Worm (Caenorhabditis elegans) whole organism, late embryonic: ENCODE measurements around the gene pax-1.

ENCODE experiments used
- F13H6.1 ChIP-seq: sonication (generic microtip); optimal IDR thresholded peaks from 2 replicates; lab custom pipeline; 2016; ENCODE audit warnings: missing genetic modification characterization, missing compliant biosample characterization
- Y22D7AL.16 ChIP-seq: sonication (generic microtip); optimal IDR thresholded peaks from 2 replicates; lab custom pipeline; 2016; ENCODE audit warnings: missing genetic modification characterization, missing compliant biosample characterization
- ceh-45 ChIP-seq: fragments of 200-800 bp; sonication (Bioruptor generic); IDR thresholded peaks from 2 replicates; pipeline ENCODE4 v1.3.6; 2022; ENCODE audit warnings: missing genetic modification reagents, missing genetic modification characterization, missing compliant biosample characterization
- ceh-48 ChIP-seq: sonication (generic microtip); optimal IDR thresholded peaks from 2 replicates; lab custom pipeline; 2016; ENCODE audit warnings: missing genetic modification characterization, inconsistent platforms, missing compliant biosample characterization
- ceh-9 ChIP-seq: sonication (generic microtip); optimal IDR thresholded peaks from 2 replicates; lab custom pipeline; 2016; ENCODE audit warnings: mild to moderate bottlenecking, missing genetic modification characterization, inconsistent platforms, missing compliant biosample characterization
- dve-1 ChIP-seq: sonication (generic microtip); optimal IDR thresholded peaks from 2 replicates; lab custom pipeline; 2017; ENCODE audit warnings: antibody characterized with exemption, mild to moderate bottlenecking, missing genetic modification characterization, missing compliant biosample characterization
- fkh-10 ChIP-seq: fragments of 150-350 bp; optimal IDR thresholded peaks from 2 replicates; lab custom pipeline; 2014; ENCODE audit warnings: missing biosample characterization, missing genetic modification reagents, missing genetic modification characterization
- nhr-11 ChIP-seq: fragments of 150-350 bp; optimal IDR thresholded peaks from 2 replicates; lab custom pipeline; 2014; ENCODE audit warnings: missing biosample characterization, missing genetic modification characterization
- pqm-1 ChIP-seq: sonication (generic microtip); optimal IDR thresholded peaks from 2 replicates; lab custom pipeline; 2016; ENCODE audit warnings: missing genetic modification characterization, missing compliant biosample characterization
- sdc-2 ChIP-seq: sonication (generic microtip); optimal IDR thresholded peaks from 2 replicates; lab custom pipeline; 2016; ENCODE audit warnings: missing genotype, missing genetic modification characterization, missing compliant biosample characterization
- ztf-16 ChIP-seq: sonication (generic microtip); optimal IDR thresholded peaks from 2 replicates; lab custom pipeline; 2017; ENCODE audit warnings: missing genetic modification characterization, missing compliant biosample characterization

- no peak for TF ChIP-seq fkh-10
- no peak for TF ChIP-seq ceh-48 (tag; lab: Kevin White, UChicago)
- TF ChIP-seq sdc-2 (tag; lab: Kevin White, UChicago) = no peak
- TF ChIP-seq pqm-1 (tag; lab: Kevin White, UChicago) = no peak
- no peak for TF ChIP-seq F13H6.1
- no peak for TF ChIP-seq ceh-9 (tag; lab: Kevin White, UChicago)
- TF ChIP-seq dve-1 = no peak
- TF ChIP-seq ceh-45 = no peak
- TF ChIP-seq Y22D7AL.16 (tag; lab: Kevin White, UChicago) = no peak
- TF ChIP-seq ztf-16 (tag; lab: Kevin White, UChicago) = no peak
- no peak for TF ChIP-seq nhr-11
Measured at ce11 chrV:8206931-8207330, 17.8 kb upstream of the pax-1 start, which contains the start of gene timp-1.
